Worm (Caenorhabditis elegans) whole organism, young adult: ENCODE measurements around the gene twk-9.
A peak's percentile ranks its signal among the peaks of the same experiment; 100 is the strongest.

Source experiments
- F22D6.2 ChIP-seq: sonication (generic microtip); optimal IDR thresholded peaks from 2 replicates; lab custom pipeline; 2016; ENCODE audit warnings: mild to moderate bottlenecking, missing genetic modification characterization, missing compliant biosample characterization
- F33H1.4 ChIP-seq: fragments of 200-800 bp; sonication (Bioruptor generic); IDR thresholded peaks from 2 replicates; pipeline ENCODE4 v1.3.6; 2022; ENCODE audit warnings: missing genetic modification reagents, missing genetic modification characterization, missing compliant biosample characterization
- F39B2.1 ChIP-seq: fragments of 200-800 bp; sonication (Bioruptor generic); IDR thresholded peaks from 2 replicates; pipeline ENCODE4 v1.3.6; 2022; ENCODE audit warnings: missing genetic modification reagents, missing genetic modification characterization, missing compliant biosample characterization
- F57C9.4 ChIP-seq: sonication (generic microtip); optimal IDR thresholded peaks from 2 replicates; lab custom pipeline; 2017; ENCODE audit warnings: mild to moderate bottlenecking, missing genetic modification characterization, missing compliant biosample characterization
- Y53G8AR.9 ChIP-seq: fragments of 200-800 bp; sonication (Bioruptor generic); conservative IDR thresholded peaks from 2 replicates; pipeline ENCODE4 v1.3.6; 2022; ENCODE audit warnings: missing genetic modification reagents, missing genetic modification characterization, missing compliant biosample characterization
- akir-1 ChIP-seq: fragments of 200-800 bp; sonication (Bioruptor generic); optimal IDR thresholded peaks from 2 replicates; lab custom pipeline; 2018; ENCODE audit warnings: mild to moderate bottlenecking, missing genetic modification characterization, moderate library complexity, missing compliant biosample characterization
- ama-1 ChIP-seq, 3 experiments: fragments of 150-350 bp in 1 of 3; sonication (generic microtip) in 2 of 3; optimal IDR thresholded peaks; 2 replicates each; lab custom pipeline; 2014 to 2018; ENCODE audit warnings: missing biosample characterization in 2 of 3, missing genetic modification characterization in 2 of 3, missing genetic modification reagents in 2 of 3
- aptf-2 ChIP-seq: fragments of 200-800 bp; sonication (Bioruptor generic); conservative IDR thresholded peaks from 2 replicates; pipeline ENCODE4 v1.3.6; 2022; ENCODE audit warnings: missing genetic modification reagents, missing genetic modification characterization, missing compliant biosample characterization
- atf-7 ChIP-seq: sonication (generic microtip); optimal IDR thresholded peaks from 2 replicates; lab custom pipeline; 2017; ENCODE audit warnings: mild to moderate bottlenecking, missing genetic modification characterization, missing compliant biosample characterization
- attf-6 ChIP-seq: fragments of 200-800 bp; sonication (Bioruptor generic); IDR thresholded peaks from 2 replicates; pipeline ENCODE4 v1.3.6; 2022; ENCODE audit warnings: missing genetic modification reagents, missing genetic modification characterization, missing compliant biosample characterization
- bed-1 ChIP-seq: fragments of 200-800 bp; sonication (Bioruptor generic); IDR thresholded peaks from 2 replicates; pipeline ENCODE4 v1.3.6; 2022; ENCODE audit warnings: missing genetic modification reagents, missing genetic modification characterization, missing compliant biosample characterization
- ccch-3 ChIP-seq: fragments of 200-800 bp; sonication (Bioruptor generic); optimal IDR thresholded peaks from 2 replicates; lab custom pipeline; 2018; ENCODE audit warnings: mild to moderate bottlenecking, missing genetic modification characterization, missing compliant biosample characterization
- cebp-1 ChIP-seq, 2 experiments: fragments of 200-800 bp in 1 of 2; sonication (Bioruptor generic) in 1 of 2; sonication (generic microtip) in 1 of 2; IDR thresholded peaks in 1 of 2; optimal IDR thresholded peaks in 1 of 2; 2 replicates each; pipeline versions ENCODE4 v1.3.6 to Lab custom; 2017 to 2022; ENCODE audit warnings: missing compliant biosample characterization in 2 of 2, missing genetic modification characterization in 2 of 2, mild to moderate bottlenecking in 1 of 2, missing genetic modification reagents in 1 of 2, moderate library complexity in 1 of 2
- chd-7 ChIP-seq: sonication (generic microtip); optimal IDR thresholded peaks from 2 replicates; lab custom pipeline; 2016; ENCODE audit warnings: mild to moderate bottlenecking, missing genetic modification characterization, moderate library complexity, missing compliant biosample characterization
- dpff-1 ChIP-seq: sonication (generic microtip); optimal IDR thresholded peaks from 2 replicates; lab custom pipeline; 2017; ENCODE audit warnings: mild to moderate bottlenecking, missing genetic modification characterization, missing compliant biosample characterization
- hmg-1.2 ChIP-seq: fragments of 200-800 bp; sonication (Bioruptor generic); IDR thresholded peaks from 2 replicates; pipeline ENCODE4 v1.3.6; 2022; ENCODE audit warnings: missing genetic modification reagents, missing genetic modification characterization, missing compliant biosample characterization
- let-607 ChIP-seq, 2 experiments: fragments of 200-800 bp in 1 of 2; sonication (Bioruptor generic) in 1 of 2; sonication (generic microtip) in 1 of 2; optimal IDR thresholded peaks; 2 replicates each; lab custom pipeline; 2016 to 2018; ENCODE audit warnings: mild to moderate bottlenecking in 2 of 2, missing compliant biosample characterization in 2 of 2, missing genetic modification characterization in 2 of 2, moderate library complexity in 2 of 2, missing genotype in 1 of 2
- lin-26 ChIP-seq: fragments of 200-800 bp; sonication (Bioruptor generic); IDR thresholded peaks from 2 replicates; pipeline ENCODE4 v1.3.6; 2022; ENCODE audit warnings: missing genetic modification reagents, missing genetic modification characterization, missing compliant biosample characterization
- lin-40 ChIP-seq: sonication (generic microtip); optimal IDR thresholded peaks from 2 replicates; lab custom pipeline; 2016; ENCODE audit warnings: missing genetic modification characterization, mild to moderate bottlenecking, missing compliant biosample characterization, missing genotype, missing genetic modification reagents
- lir-1 ChIP-seq: fragments of 200-800 bp; sonication (Bioruptor generic); conservative IDR thresholded peaks from 2 replicates; pipeline ENCODE4 v1.3.6; 2022; ENCODE audit warnings: missing genetic modification reagents, missing genetic modification characterization, missing compliant biosample characterization
- mcd-1 ChIP-seq: fragments of 200-800 bp; sonication (Bioruptor generic); IDR thresholded peaks from 2 replicates; pipeline ENCODE4 v1.3.6; 2022; ENCODE audit warnings: missing genetic modification reagents, missing genetic modification characterization, missing compliant biosample characterization
- mes-4 ChIP-seq: sonication (generic microtip); optimal IDR thresholded peaks from 2 replicates; lab custom pipeline; 2016; ENCODE audit warnings: missing genotype, missing genetic modification characterization, missing compliant biosample characterization
- nhr-80 ChIP-seq: sonication (generic microtip); optimal IDR thresholded peaks from 2 replicates; lab custom pipeline; 2016; ENCODE audit warnings: missing genetic modification characterization, missing compliant biosample characterization
- rpc-1 ChIP-seq, 2 experiments: fragments of 150-350 bp in 1 of 2; sonication (generic microtip) in 1 of 2; optimal IDR thresholded peaks; 2 replicates each; lab custom pipeline; 2014 to 2018; ENCODE audit warnings: missing biosample characterization in 1 of 2, missing genetic modification characterization in 1 of 2, missing genetic modification reagents in 1 of 2, missing genotype in 1 of 2
- tlf-1 ChIP-seq: fragments of 200-800 bp; sonication (Bioruptor generic); optimal IDR thresholded peaks from 2 replicates; lab custom pipeline; 2018; ENCODE audit warnings: mild to moderate bottlenecking, missing genetic modification characterization, missing compliant biosample characterization
- zfh-2 ChIP-seq: fragments of 200-800 bp; sonication (Bioruptor generic); conservative IDR thresholded peaks from 2 replicates; pipeline ENCODE4 v1.3.6; 2022; ENCODE audit warnings: missing genetic modification reagents, missing genetic modification characterization, missing compliant biosample characterization
- ztf-22 ChIP-seq: fragments of 200-800 bp; sonication (Bioruptor generic); optimal IDR thresholded peaks from 2 replicates; lab custom pipeline; 2018; ENCODE audit warnings: mild to moderate bottlenecking, missing genetic modification characterization, moderate library complexity, missing compliant biosample characterization

twk-9 gene

DNA sequence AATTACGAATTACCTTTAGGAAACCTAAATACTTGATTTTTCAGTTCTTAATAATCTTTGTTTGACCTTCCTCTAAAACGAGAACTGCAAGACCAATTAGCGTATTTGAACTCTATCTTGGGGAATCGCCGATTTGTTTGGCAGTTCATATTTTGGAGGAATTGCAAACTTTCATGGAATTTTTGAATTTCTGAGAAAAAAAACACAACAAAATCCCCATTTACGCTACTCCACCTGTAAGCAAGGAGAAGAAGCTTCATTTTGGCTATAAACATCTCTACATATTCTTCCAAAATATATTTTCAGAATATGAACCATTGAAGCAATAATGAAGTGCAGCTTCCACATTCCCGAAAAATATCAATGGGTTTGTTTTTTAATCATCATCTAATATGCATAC lies at the start of gene twk-9:
Gene twk-9, plus strand, starts transcription at position 301 of the 400 bp plus-strand sequence.
- TF ChIP-seq attf-6 (GFP tag; lab: Robert Waterston, UW) (no peak), tlf-1 (GFP tag; lab: Kevin White, UChicago) (no peak), cebp-1 (GFP tag; IDR thresholded peaks at IDR 0.05; lab: Robert Waterston, UW) (no peak), cebp-1 (tag; optimal IDR thresholded peaks at IDR 0.05; lab: Kevin White, UChicago) (no peak), ccch-3 (no peak), mcd-1 (no peak), chd-7 (tag; lab: Kevin White, UChicago) (no peak), F39B2.1 (GFP tag; lab: Robert Waterston, UW) (no peak), rpc-1 (optimal IDR thresholded peaks at IDR 0.05; lab: Kevin White, UChicago) (no peak), rpc-1 (tag; optimal IDR thresholded peaks at IDR 0.05; lab: Kevin White, UChicago) (no peak)

ce11 chrIV:9643188-9643587 lies 49.8 kb upstream of the twk-9 start, which contains the start of gene degl-2:
TSS of gene degl-2 (plus strand) at chrIV:9643488.
- TF ChIP-seq Y53G8AR.9 (GFP tag; lab: Robert Waterston, UW) (no peak), F22D6.2 (tag; lab: Kevin White, UChicago) (no peak), akir-1 (GFP tag; lab: Kevin White, UChicago) (no peak), lin-26 (GFP tag; lab: Robert Waterston, UW) (no peak), aptf-2 (no peak), dpff-1 (no peak), chd-7 (tag; lab: Kevin White, UChicago) (no peak), ama-1 (optimal IDR thresholded peaks at IDR 0.05; lab: Kevin White, UChicago) (no peak), ama-1 (GFP tag; optimal IDR thresholded peaks at IDR 0.05; lab: Kevin White, UChicago) (no peak), zfh-2 (no peak), ztf-22 (GFP tag; lab: Kevin White, UChicago) (no peak), F33H1.4 (no peak)

- no peak for TF ChIP-seq bed-1 (GFP tag; lab: Robert Waterston, UW)
- TF ChIP-seq hmg-1.2 = peak; percentile 90
- TF ChIP-seq atf-7 (tag; lab: Kevin White, UChicago) = peak; percentile 67
- TF ChIP-seq nhr-80 = peak; percentile 36
- peak; percentile 33 for TF ChIP-seq lin-40
Measured at ce11 chrIV:9647789-9648361, 45.1 kb upstream of the twk-9 start, which contains the start of gene amph-1. TSS of gene amph-1 (minus strand) at chrIV:9647873.

DNA sequence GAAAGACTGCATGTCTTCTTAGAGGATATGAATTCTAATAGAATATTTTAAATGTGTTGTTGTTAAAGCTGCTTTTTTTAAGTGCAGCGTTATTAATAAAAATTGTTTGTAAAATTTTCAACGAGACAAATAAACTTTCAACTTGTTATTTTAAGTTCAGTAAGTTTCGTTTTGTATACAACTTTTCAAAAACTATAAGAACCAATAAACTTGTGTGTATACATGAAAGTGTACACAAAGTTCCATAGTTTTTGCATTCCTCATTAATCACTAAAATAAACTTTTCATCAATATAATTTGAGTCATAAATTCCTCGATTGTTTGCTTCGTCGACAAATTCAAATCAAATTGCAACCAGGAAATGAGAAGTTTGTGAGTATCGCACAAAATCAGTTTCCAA lies 44.3 kb upstream of the twk-9 start, which contains the start of gene srm-3:
Gene srm-3, plus strand, starts transcription at position 301 of the 400 bp plus-strand sequence.
- no peak for TF ChIP-seq mcd-1
- TF ChIP-seq, all 124 proteins: peak for 0

DNA sequence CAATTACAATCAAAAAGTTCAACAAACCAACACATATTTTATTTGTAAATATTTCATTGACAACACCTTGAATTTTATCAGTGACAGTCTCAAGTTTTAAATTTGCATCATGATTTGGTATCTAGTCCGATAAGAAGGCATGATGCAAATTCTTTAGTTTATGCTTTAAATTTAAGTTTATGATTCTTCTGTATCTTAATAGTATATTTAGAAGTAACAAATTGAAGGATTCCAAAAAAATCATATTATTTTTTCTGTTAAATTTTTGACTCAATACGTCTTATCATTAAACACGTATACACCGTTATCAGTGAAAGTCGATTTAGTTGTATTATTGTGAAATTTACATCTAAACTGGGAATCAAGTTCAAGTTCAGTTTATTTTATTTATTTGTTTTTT lies 41.7 kb upstream of the twk-9 start, which contains the start of gene chca-1:
Gene chca-1, plus strand, starts transcription at position 161 of the 400 bp plus-strand sequence.
- TF ChIP-seq let-607 (tag; optimal IDR thresholded peaks at IDR 0.05; lab: Kevin White, UChicago) (peak in 1 of 2 experiments; percentile 55), nhr-80 (peak; percentile 93), aptf-2 (no peak), F57C9.4 (no peak)

DNA sequence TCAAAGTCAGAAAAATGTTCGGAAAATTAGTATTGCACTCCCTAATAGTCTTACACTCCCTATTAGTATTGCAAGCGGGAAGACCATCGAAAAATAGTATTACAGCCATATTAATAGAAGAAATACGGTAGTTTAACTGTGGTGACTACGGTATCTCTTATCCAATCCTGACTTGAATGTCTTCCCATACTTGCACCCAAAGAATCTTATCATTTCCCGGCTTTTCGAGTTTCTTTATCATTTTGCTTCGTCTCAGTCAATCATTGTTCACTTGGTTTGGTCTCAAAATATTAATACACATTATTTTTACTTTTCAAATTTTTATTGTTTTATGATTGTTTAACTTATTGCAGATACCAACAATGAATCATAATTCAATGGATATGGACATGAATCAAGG lies 39.8 kb upstream of the twk-9 start, which contains the start of gene F58G6.3:
Gene F58G6.3, plus strand, starts transcription at position 352 of the 400 bp plus-strand sequence.
- TF ChIP-seq nhr-80 = peak; percentile 1
- no peak for TF ChIP-seq mes-4 (tag; lab: Kevin White, UChicago)
- no peak for TF ChIP-seq lir-1 (GFP tag; lab: Robert Waterston, UW)
- TF ChIP-seq, all 124 proteins: peak for 1
